Worm (Caenorhabditis elegans) whole organism, young adult: ENCODE measurements around the gene cpna-2.

ENCODE experiments used
- C06A6.2 ChIP-seq: fragments of 200-800 bp; sonication (Bioruptor generic); conservative IDR thresholded peaks from 2 replicates; pipeline ENCODE4 v1.3.6; 2022; ENCODE audit warnings: missing genetic modification characterization, missing compliant biosample characterization
- D2030.7 ChIP-seq: fragments of 200-800 bp; sonication (Bioruptor generic); IDR thresholded peaks from 2 replicates; pipeline ENCODE4 v1.3.6; 2022; ENCODE audit warnings: missing genetic modification reagents, missing genetic modification characterization, missing compliant biosample characterization
- F23B12.7 ChIP-seq: sonication (generic microtip); optimal IDR thresholded peaks from 2 replicates; lab custom pipeline; 2017; ENCODE audit warnings: missing genetic modification characterization, mild to moderate bottlenecking, missing compliant biosample characterization, antibody characterized with exemption, moderate library complexity; ENCODE audit not compliant: insufficient read depth
- F39B2.1 ChIP-seq: fragments of 200-800 bp; sonication (Bioruptor generic); IDR thresholded peaks from 2 replicates; pipeline ENCODE4 v1.3.6; 2022; ENCODE audit warnings: missing genetic modification reagents, missing genetic modification characterization, missing compliant biosample characterization
- F55B11.4 ChIP-seq: sonication (generic microtip); optimal IDR thresholded peaks from 2 replicates; lab custom pipeline; 2016; ENCODE audit warnings: missing compliant biosample characterization, missing genetic modification characterization, borderline replicate concordance; ENCODE audit not compliant: insufficient read depth
- F57C9.4 ChIP-seq: sonication (generic microtip); optimal IDR thresholded peaks from 2 replicates; lab custom pipeline; 2017; ENCODE audit warnings: mild to moderate bottlenecking, missing genetic modification characterization, missing compliant biosample characterization
- K12H6.12 ChIP-seq: fragments of 200-800 bp; sonication (Bioruptor generic); optimal IDR thresholded peaks from 2 replicates; lab custom pipeline; 2018; ENCODE audit warnings: mild to moderate bottlenecking, missing genetic modification characterization, missing compliant biosample characterization
- T07F8.4 ChIP-seq: sonication (generic microtip); optimal IDR thresholded peaks from 2 replicates; lab custom pipeline; 2016; ENCODE audit warnings: mild to moderate bottlenecking, missing genetic modification characterization, moderate library complexity, missing compliant biosample characterization
- Y79H2A.3 ChIP-seq: fragments of 200-800 bp; sonication (Bioruptor generic); conservative IDR thresholded peaks from 2 replicates; pipeline ENCODE4 v1.3.6; 2022; ENCODE audit warnings: missing genetic modification reagents, missing genetic modification characterization, missing compliant biosample characterization
- ama-1 ChIP-seq, 3 experiments: fragments of 150-350 bp in 1 of 3; sonication (generic microtip) in 2 of 3; optimal IDR thresholded peaks; 2 replicates each; lab custom pipeline; 2014 to 2018; ENCODE audit warnings: missing biosample characterization in 2 of 3, missing genetic modification characterization in 2 of 3, missing genetic modification reagents in 2 of 3
- aptf-2 ChIP-seq: fragments of 200-800 bp; sonication (Bioruptor generic); conservative IDR thresholded peaks from 2 replicates; pipeline ENCODE4 v1.3.6; 2022; ENCODE audit warnings: missing genetic modification reagents, missing genetic modification characterization, missing compliant biosample characterization
- aptf-3 ChIP-seq: fragments of 200-800 bp; sonication (Bioruptor generic); IDR thresholded peaks from 2 replicates; pipeline ENCODE4 v1.3.6; 2022; ENCODE audit warnings: missing genetic modification characterization, missing compliant biosample characterization
- cebp-1 ChIP-seq, 2 experiments: fragments of 200-800 bp in 1 of 2; sonication (Bioruptor generic) in 1 of 2; sonication (generic microtip) in 1 of 2; IDR thresholded peaks in 1 of 2; optimal IDR thresholded peaks in 1 of 2; 2 replicates each; pipeline versions ENCODE4 v1.3.6 to Lab custom; 2017 to 2022; ENCODE audit warnings: missing compliant biosample characterization in 2 of 2, missing genetic modification characterization in 2 of 2, mild to moderate bottlenecking in 1 of 2, missing genetic modification reagents in 1 of 2, moderate library complexity in 1 of 2
- cebp-2 ChIP-seq: fragments of 200-800 bp; sonication (Bioruptor generic); IDR thresholded peaks from 2 replicates; pipeline ENCODE4 v1.3.6; 2022; ENCODE audit warnings: missing genetic modification characterization, missing compliant biosample characterization
- ceh-27 ChIP-seq: fragments of 200-800 bp; sonication (Bioruptor generic); optimal IDR thresholded peaks from 2 replicates; lab custom pipeline; 2018; ENCODE audit warnings: mild to moderate bottlenecking, missing genetic modification characterization, moderate library complexity, missing compliant biosample characterization
- ceh-91 ChIP-seq: fragments of 200-800 bp; sonication (Bioruptor generic); IDR thresholded peaks from 2 replicates; pipeline ENCODE4 v1.3.6; 2022; ENCODE audit warnings: missing genetic modification reagents, missing genetic modification characterization, missing compliant biosample characterization
- die-1 ChIP-seq: sonication (generic microtip); optimal IDR thresholded peaks from 2 replicates; lab custom pipeline; 2016; ENCODE audit warnings: missing genotype, mild to moderate bottlenecking, missing genetic modification characterization, missing compliant biosample characterization
- dpff-1 ChIP-seq: sonication (generic microtip); optimal IDR thresholded peaks from 2 replicates; lab custom pipeline; 2017; ENCODE audit warnings: mild to moderate bottlenecking, missing genetic modification characterization, missing compliant biosample characterization
- dpl-1 ChIP-seq: fragments of 150-350 bp; optimal IDR thresholded peaks from 2 replicates; lab custom pipeline; 2014; ENCODE audit warnings: missing biosample characterization, missing genetic modification reagents, missing genetic modification characterization
- efl-1 ChIP-seq: fragments of 150-350 bp; optimal IDR thresholded peaks from 2 replicates; lab custom pipeline; 2014; ENCODE audit warnings: missing biosample characterization, missing genetic modification reagents, missing genetic modification characterization
- egl-44 ChIP-seq: fragments of 200-800 bp; sonication (Bioruptor generic); IDR thresholded peaks from 2 replicates; pipeline ENCODE4 v1.3.6; 2022; ENCODE audit warnings: missing genetic modification reagents, missing genetic modification characterization, missing compliant biosample characterization
- ekl-4 ChIP-seq: fragments of 200-800 bp; sonication (Bioruptor generic); IDR thresholded peaks from 2 replicates; pipeline ENCODE4 v1.3.6; 2022; ENCODE audit warnings: missing genetic modification reagents, missing genetic modification characterization, missing compliant biosample characterization
- ets-4 ChIP-seq: fragments of 200-800 bp; sonication (Bioruptor generic); optimal IDR thresholded peaks from 2 replicates; lab custom pipeline; 2018; ENCODE audit warnings: mild to moderate bottlenecking, missing genetic modification characterization, missing compliant biosample characterization
- gei-17 ChIP-seq: fragments of 200-800 bp; sonication (Bioruptor generic); optimal IDR thresholded peaks from 2 replicates; lab custom pipeline; 2018; ENCODE audit warnings: mild to moderate bottlenecking, missing genetic modification characterization, missing compliant biosample characterization
- him-1 ChIP-seq: sonication (generic microtip); optimal IDR thresholded peaks from 2 replicates; lab custom pipeline; 2016; ENCODE audit warnings: missing genotype, missing genetic modification reagents, missing genetic modification characterization, missing compliant biosample characterization
- hmg-20 ChIP-seq: fragments of 200-800 bp; sonication (Bioruptor generic); IDR thresholded peaks from 2 replicates; pipeline ENCODE4 v1.3.6; 2022; ENCODE audit warnings: missing genetic modification reagents, missing genetic modification characterization, missing compliant biosample characterization
- lag-1 ChIP-seq: fragments of 200-800 bp; sonication (Bioruptor generic); IDR thresholded peaks from 2 replicates; pipeline ENCODE4 v1.3.6; 2022; ENCODE audit warnings: missing genetic modification reagents, missing genetic modification characterization, missing compliant biosample characterization
- let-526 ChIP-seq: fragments of 200-800 bp; sonication (Bioruptor generic); IDR thresholded peaks from 2 replicates; pipeline ENCODE4 v1.3.6; 2022; ENCODE audit warnings: missing genetic modification reagents, missing genetic modification characterization, missing compliant biosample characterization
- lin-26 ChIP-seq: fragments of 200-800 bp; sonication (Bioruptor generic); IDR thresholded peaks from 2 replicates; pipeline ENCODE4 v1.3.6; 2022; ENCODE audit warnings: missing genetic modification reagents, missing genetic modification characterization, missing compliant biosample characterization
- lin-40 ChIP-seq: sonication (generic microtip); optimal IDR thresholded peaks from 2 replicates; lab custom pipeline; 2016; ENCODE audit warnings: missing genetic modification characterization, mild to moderate bottlenecking, missing compliant biosample characterization, missing genotype, missing genetic modification reagents
- madf-10 ChIP-seq: sonication (generic microtip); optimal IDR thresholded peaks from 2 replicates; lab custom pipeline; 2016; ENCODE audit warnings: mild to moderate bottlenecking, missing genetic modification characterization, missing compliant biosample characterization
- madf-6 ChIP-seq: fragments of 200-800 bp; sonication (Bioruptor generic); IDR thresholded peaks from 2 replicates; pipeline ENCODE4 v1.3.6; 2022; ENCODE audit warnings: missing genetic modification reagents, missing genetic modification characterization, missing compliant biosample characterization
- mel-28 ChIP-seq: sonication (generic microtip); optimal IDR thresholded peaks from 2 replicates; lab custom pipeline; 2016; ENCODE audit warnings: borderline replicate concordance, mild to moderate bottlenecking, missing genetic modification characterization, missing compliant biosample characterization
- nhr-27 ChIP-seq: fragments of 200-800 bp; sonication (Bioruptor generic); optimal IDR thresholded peaks from 2 replicates; lab custom pipeline; 2018; ENCODE audit warnings: mild to moderate bottlenecking, missing genetic modification characterization, moderate library complexity, missing compliant biosample characterization
- nhr-90 ChIP-seq: sonication (generic microtip); optimal IDR thresholded peaks from 2 replicates; lab custom pipeline; 2016; ENCODE audit warnings: missing genotype, mild to moderate bottlenecking, missing genetic modification characterization, missing compliant biosample characterization
- pha-4 ChIP-seq: fragments of 150-350 bp; sonication (generic microtip); optimal IDR thresholded peaks from 2 replicates; lab custom pipeline; 2014; ENCODE audit warnings: missing biosample characterization, missing genetic modification reagents, missing genetic modification characterization
- rcor-1 ChIP-seq: fragments of 200-800 bp; sonication (Bioruptor generic); IDR thresholded peaks from 2 replicates; pipeline ENCODE4 v1.3.6; 2022; ENCODE audit warnings: missing genetic modification reagents, missing genetic modification characterization, missing compliant biosample characterization
- sdz-38 ChIP-seq: sonication (generic microtip); optimal IDR thresholded peaks from 2 replicates; lab custom pipeline; 2016; ENCODE audit warnings: missing genotype, missing genetic modification characterization, missing compliant biosample characterization
- snpc-1.1 ChIP-seq: sonication (generic microtip); optimal IDR thresholded peaks from 2 replicates; lab custom pipeline; 2017; ENCODE audit warnings: missing genetic modification characterization, mild to moderate bottlenecking, missing compliant biosample characterization, antibody characterized with exemption, moderate library complexity, missing genotype, missing genetic modification reagents; ENCODE audit not compliant: insufficient read depth
- snpc-4 ChIP-seq, 5 experiments: fragments of 150-350 bp in 1 of 5; sonication (generic microtip) in 4 of 5; optimal IDR thresholded peaks; 2 replicates each; lab custom pipeline; 2014 to 2018; ENCODE audit warnings: missing genetic modification characterization in 5 of 5, missing biosample characterization in 3 of 5, antibody characterized with exemption in 2 of 5, mild to moderate bottlenecking in 2 of 5, missing compliant biosample characterization in 2 of 5, missing genotype in 2 of 5, moderate library complexity in 2 of 5, missing genetic modification reagents in 1 of 5
- somi-1 ChIP-seq: fragments of 200-800 bp; sonication (Bioruptor generic); optimal IDR thresholded peaks from 2 replicates; lab custom pipeline; 2018; ENCODE audit warnings: mild to moderate bottlenecking, missing genetic modification characterization, missing compliant biosample characterization
- sptf-2 ChIP-seq: fragments of 200-800 bp; sonication (Bioruptor generic); optimal IDR thresholded peaks from 2 replicates; lab custom pipeline; 2018; ENCODE audit warnings: mild to moderate bottlenecking, missing genetic modification characterization, missing compliant biosample characterization
- tbp1 ChIP-seq: fragments of 200-800 bp; sonication (Bioruptor generic); optimal IDR thresholded peaks from 2 replicates; lab custom pipeline; 2018; ENCODE audit warnings: mild to moderate bottlenecking, missing genetic modification characterization, missing compliant biosample characterization
- unc-130 ChIP-seq: sonication (generic microtip); optimal IDR thresholded peaks from 2 replicates; lab custom pipeline; 2016; ENCODE audit warnings: missing genetic modification reagents, missing genetic modification characterization, missing compliant biosample characterization
- xnd-1 ChIP-seq: sonication (generic microtip); optimal IDR thresholded peaks from 2 replicates; lab custom pipeline; 2016; ENCODE audit warnings: missing genotype, missing genetic modification reagents, missing genetic modification characterization, missing compliant biosample characterization
- zim-3 ChIP-seq: sonication (generic microtip); optimal IDR thresholded peaks from 2 replicates; lab custom pipeline; 2017; ENCODE audit warnings: mild to moderate bottlenecking, missing genetic modification characterization, moderate library complexity, missing compliant biosample characterization
- ztf-18 ChIP-seq: sonication (generic microtip); optimal IDR thresholded peaks from 2 replicates; lab custom pipeline; 2016; ENCODE audit warnings: missing genotype, mild to moderate bottlenecking, missing genetic modification characterization, missing compliant biosample characterization
- ztf-26 ChIP-seq: sonication (generic microtip); optimal IDR thresholded peaks from 2 replicates; lab custom pipeline; 2017; ENCODE audit warnings: missing genetic modification characterization, missing compliant biosample characterization

Gene cpna-2

DNA sequence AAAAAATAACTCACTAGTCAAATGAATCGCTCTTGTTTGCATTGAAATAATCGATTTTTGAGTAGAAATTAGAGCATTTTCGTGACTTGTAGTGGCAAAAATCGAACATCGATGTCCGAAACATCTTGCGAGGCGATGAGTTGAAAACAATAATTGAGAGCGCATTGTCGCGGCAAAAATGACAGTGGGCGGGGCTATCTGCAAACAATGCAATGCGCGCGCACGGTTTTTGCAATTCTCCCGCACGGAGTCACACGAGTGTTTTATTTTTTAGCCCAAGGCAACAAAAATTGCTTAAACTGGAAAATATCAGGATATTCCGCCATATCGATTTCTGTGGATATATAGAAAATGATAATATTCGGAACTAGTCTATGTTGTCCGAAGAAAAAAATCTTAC is 16.2 kb upstream of the cpna-2 start, which contains the start of gene B0495.9 (continued):
- TF ChIP-seq lin-26 (GFP tag; lab: Robert Waterston, UW) (no peak), ztf-26 (tag; lab: Kevin White, UChicago) (no peak), die-1 (tag; lab: Kevin White, UChicago) (peak; percentile 40), T07F8.4 (no peak), K12H6.12 (tag; lab: Kevin White, UChicago) (peak; percentile 19), cebp-2 (GFP tag; lab: Robert Waterston, UW) (no peak), dpl-1 (GFP tag; lab: Kevin White, UChicago) (no peak), efl-1 (GFP tag; lab: Kevin White, UChicago) (no peak), snpc-4 (GFP tag; optimal IDR thresholded peaks at IDR 0.05; lab: Kevin White, UChicago) (peak; percentile 5), snpc-4 (tag; optimal IDR thresholded peaks at IDR 0.05; lab: Kevin White, UChicago) (no peak), somi-1 (GFP tag; lab: Kevin White, UChicago) (no peak), ztf-18 (tag; lab: Kevin White, UChicago) (peak; percentile 49), F23B12.7 (peak; percentile 26), D2030.7 (GFP tag; lab: Robert Waterston, UW) (no peak), aptf-2 (GFP tag; lab: Robert Waterston, UW) (no peak), egl-44 (GFP tag; lab: Robert Waterston, UW) (no peak), him-1 (tag; lab: Kevin White, UChicago) (peak; percentile 26), ceh-91 (GFP tag; lab: Robert Waterston, UW) (no peak), unc-130 (GFP tag; lab: Kevin White, UChicago) (no peak), let-526 (GFP tag; lab: Robert Waterston, UW) (no peak), ets-4 (GFP tag; lab: Kevin White, UChicago) (no peak), F57C9.4 (no peak), nhr-27 (no peak), pha-4 (tag; lab: Kevin White, UChicago) (no peak), lag-1 (no peak), F55B11.4 (tag; lab: Kevin White, UChicago) (no peak), xnd-1 (peak; percentile 12), cebp-1 (GFP tag; IDR thresholded peaks at IDR 0.05; lab: Robert Waterston, UW) (no peak), cebp-1 (tag; optimal IDR thresholded peaks at IDR 0.05; lab: Kevin White, UChicago) (peak; percentile 63), sptf-2 (no peak), ceh-27 (GFP tag; lab: Kevin White, UChicago) (peak; percentile 57), rcor-1 (GFP tag; lab: Robert Waterston, UW) (peak; percentile 28; the same call in 1 of the 2 replicates), snpc-1.1 (tag; lab: Kevin White, UChicago) (peak; percentile 4), gei-17 (GFP tag; lab: Kevin White, UChicago) (no peak), nhr-90 (tag; lab: Kevin White, UChicago) (no peak), dpff-1 (tag; lab: Kevin White, UChicago) (no peak), Y79H2A.3 (GFP tag; lab: Robert Waterston, UW) (no peak), hmg-20 (GFP tag; lab: Robert Waterston, UW) (no peak), sdz-38 (tag; lab: Kevin White, UChicago) (no peak), C06A6.2 (GFP tag; lab: Robert Waterston, UW) (no peak), ama-1 (optimal IDR thresholded peaks at IDR 0.05; lab: Kevin White, UChicago) (no peak), ama-1 (GFP tag; optimal IDR thresholded peaks at IDR 0.05; lab: Kevin White, UChicago) (peak in 1 of 2 experiments; percentile 45), lin-40 (tag; lab: Kevin White, UChicago) (no peak), zim-3 (no peak), aptf-3 (GFP tag; lab: Robert Waterston, UW) (no peak), mel-28 (tag; lab: Kevin White, UChicago) (no peak), madf-10 (tag; lab: Kevin White, UChicago) (no peak), tbp1 (GFP tag; lab: Kevin White, UChicago) (peak; percentile 36), F39B2.1 (GFP tag; lab: Robert Waterston, UW) (no peak), ekl-4 (GFP tag; lab: Robert Waterston, UW) (no peak), madf-6 (GFP tag; lab: Robert Waterston, UW) (peak; percentile 66)
